Fruit fly (Drosophila melanogaster): ENCODE data around the gene Dbx.

Gene Dbx

dm6 chr3L:1964099-1964498 lies 43.0 kb downstream of the Dbx start, which contains the start of gene mv:
mv (minus strand) TSS chr3L:1964178.
- peak; percentile 59 for TF ChIP-seq tj (GFP tag; optimal IDR thresholded peaks at IDR 0.05)
- TF ChIP-seq CG11617 (GFP tag; optimal IDR thresholded peaks at IDR 0.05) = peak; percentile 41
- TF ChIP-seq bab1 (GFP tag; optimal IDR thresholded peaks at IDR 0.05) = peak; percentile 33
- peak; percentile 18 for TF ChIP-seq Mnt (GFP tag; optimal IDR thresholded peaks at IDR 0.05)
- TF ChIP-seq Crg-1 (GFP tag; optimal IDR thresholded peaks at IDR 0.05) = no peak
- TF ChIP-seq toe (GFP tag; optimal IDR thresholded peaks at IDR 0.05) = no peak
- peak; percentile 10 for TF ChIP-seq CG14711 (tag; optimal IDR thresholded peaks at IDR 0.05)

- TF ChIP-seq CG11617 (GFP tag; optimal IDR thresholded peaks at IDR 0.05) (no peak), cic (GFP tag; optimal IDR thresholded peaks at IDR 0.05) (peak; percentile 29)
Measured at dm6 chr3L:1964599-1965143, 43.6 kb downstream of the Dbx start.

- TF ChIP-seq Hr96 (GFP tag; optimal IDR thresholded peaks at IDR 0.05) (no peak), CG33017 (tag; optimal IDR thresholded peaks at IDR 0.05) (peak; percentile 60), CG5204 (GFP tag; optimal IDR thresholded peaks at IDR 0.05) (no peak), bab1 (GFP tag; optimal IDR thresholded peaks at IDR 0.05) (peak; percentile 59), tj (GFP tag; optimal IDR thresholded peaks at IDR 0.05) (peak; percentile 28), ovo (GFP tag; optimal IDR thresholded peaks at IDR 0.05) (peak; percentile 15), Crg-1 (GFP tag; optimal IDR thresholded peaks at IDR 0.05) (peak; percentile 15), kay (GFP tag; ENCODE audit: borderline replicate concordance) (no peak), CG14711 (tag; optimal IDR thresholded peaks at IDR 0.05) (no peak), CG11617 (GFP tag; optimal IDR thresholded peaks at IDR 0.05) (no peak), pad (GFP tag; optimal IDR thresholded peaks at IDR 0.05) (peak; percentile 28), toe (GFP tag; optimal IDR thresholded peaks at IDR 0.05) (no peak), cic (GFP tag; optimal IDR thresholded peaks at IDR 0.05) (peak; percentile 72), Mnt (GFP tag; optimal IDR thresholded peaks at IDR 0.05) (peak; percentile 73), CG7101 (tag; optimal IDR thresholded peaks at IDR 0.05) (peak; percentile 63), Clk (GFP tag; optimal IDR thresholded peaks at IDR 0.05) (peak; percentile 49), CG1620 (GFP tag; optimal IDR thresholded peaks at IDR 0.05) (peak; percentile 17), cnc (optimal IDR thresholded peaks at IDR 0.05) (peak in 1 of 2 experiments; percentile 58), CG12768 (GFP tag; optimal IDR thresholded peaks at IDR 0.05) (peak; percentile 47), CG7045 (GFP tag; optimal IDR thresholded peaks at IDR 0.05) (peak; percentile 41)
Measured at dm6 chr3L:1967452-1968310, 46.6 kb downstream of the Dbx start.

- TF ChIP-seq kay (GFP tag; ENCODE audit: borderline replicate concordance) (peak; percentile 91), CG33017 (tag; optimal IDR thresholded peaks at IDR 0.05) (no peak)
Measured at dm6 chr3L:1968401-1968800, 47.3 kb downstream of the Dbx start.

dm6 chr3L:1968805-1969378 lies 47.8 kb downstream of the Dbx start:
- TF ChIP-seq Hr96 (GFP tag; optimal IDR thresholded peaks at IDR 0.05) (no peak), Mnt (GFP tag; optimal IDR thresholded peaks at IDR 0.05) (no peak), bab1 (GFP tag; optimal IDR thresholded peaks at IDR 0.05) (no peak), cnc (optimal IDR thresholded peaks at IDR 0.05) (no peak), CG5204 (GFP tag; optimal IDR thresholded peaks at IDR 0.05) (no peak), CG12768 (GFP tag; optimal IDR thresholded peaks at IDR 0.05) (no peak), CG11617 (GFP tag; optimal IDR thresholded peaks at IDR 0.05) (no peak), CG14711 (tag; optimal IDR thresholded peaks at IDR 0.05) (no peak), CG1620 (GFP tag; optimal IDR thresholded peaks at IDR 0.05) (no peak), CG7045 (GFP tag; optimal IDR thresholded peaks at IDR 0.05) (no peak), ovo (GFP tag; optimal IDR thresholded peaks at IDR 0.05) (no peak), CG33017 (tag; optimal IDR thresholded peaks at IDR 0.05) (no peak), toe (GFP tag; optimal IDR thresholded peaks at IDR 0.05) (no peak), Crg-1 (GFP tag; optimal IDR thresholded peaks at IDR 0.05) (no peak), pad (GFP tag; optimal IDR thresholded peaks at IDR 0.05) (no peak), CG7101 (tag; optimal IDR thresholded peaks at IDR 0.05) (no peak), kay (GFP tag; ENCODE audit: borderline replicate concordance) (no peak), Clk (GFP tag; optimal IDR thresholded peaks at IDR 0.05) (no peak), cic (GFP tag; optimal IDR thresholded peaks at IDR 0.05) (no peak)

dm6 chr3L:1969539-1970337 lies 48.6 kb downstream of the Dbx start, which contains the start of gene CG1927:
CG1927 (minus strand) TSS chr3L:1970079.
- TF ChIP-seq CG12768 (GFP tag; optimal IDR thresholded peaks at IDR 0.05) (no peak), Crg-1 (GFP tag; optimal IDR thresholded peaks at IDR 0.05) (no peak), cnc (optimal IDR thresholded peaks at IDR 0.05) (no peak), tj (GFP tag; optimal IDR thresholded peaks at IDR 0.05) (peak; percentile 23), CG11617 (GFP tag; optimal IDR thresholded peaks at IDR 0.05) (peak; percentile 11), ovo (GFP tag; optimal IDR thresholded peaks at IDR 0.05) (no peak), CG5204 (GFP tag; optimal IDR thresholded peaks at IDR 0.05) (no peak), Mnt (GFP tag; optimal IDR thresholded peaks at IDR 0.05) (peak; percentile 26), CG7101 (tag; optimal IDR thresholded peaks at IDR 0.05) (no peak), cic (GFP tag; optimal IDR thresholded peaks at IDR 0.05) (peak; percentile 35), kay (GFP tag; ENCODE audit: borderline replicate concordance) (no peak), Clk (GFP tag; optimal IDR thresholded peaks at IDR 0.05) (no peak), CG1620 (GFP tag; optimal IDR thresholded peaks at IDR 0.05) (no peak), pad (GFP tag; optimal IDR thresholded peaks at IDR 0.05) (no peak), CG14711 (tag; optimal IDR thresholded peaks at IDR 0.05) (no peak), CG7045 (GFP tag; optimal IDR thresholded peaks at IDR 0.05) (no peak), toe (GFP tag; optimal IDR thresholded peaks at IDR 0.05) (no peak), Hr96 (GFP tag; optimal IDR thresholded peaks at IDR 0.05) (no peak), CG33017 (tag; optimal IDR thresholded peaks at IDR 0.05) (no peak), bab1 (GFP tag; optimal IDR thresholded peaks at IDR 0.05) (peak; percentile 44)
